Worm (Caenorhabditis elegans) whole organism, midembryonic: ENCODE data around the gene sao-1.

Experiments
- T22C8.4 ChIP-seq: fragments of 200-800 bp; sonication (Bioruptor generic); IDR thresholded peaks from 2 replicates; pipeline ENCODE4 v1.3.6; 2022; ENCODE audit warnings: missing genetic modification characterization, missing compliant biosample characterization
- cog-1 ChIP-seq: sonication (generic microtip); optimal IDR thresholded peaks from 2 replicates; lab custom pipeline; 2016; ENCODE audit warnings: missing genetic modification characterization, missing compliant biosample characterization
- flt-1 ChIP-seq: fragments of 200-800 bp; sonication (Bioruptor generic); IDR thresholded peaks from 2 replicates; pipeline ENCODE4 v1.3.6; 2022; ENCODE audit warnings: missing genetic modification characterization, missing compliant biosample characterization
- klf-2 ChIP-seq: fragments of 200-800 bp; sonication (Bioruptor generic); conservative IDR thresholded peaks from 2 replicates; pipeline ENCODE4 v1.3.6; 2022; ENCODE audit warnings: missing genetic modification reagents, missing genetic modification characterization, missing compliant biosample characterization
- med-1 ChIP-seq: sonication (generic microtip); optimal IDR thresholded peaks from 2 replicates; lab custom pipeline; 2017; ENCODE audit warnings: missing genetic modification characterization, mild to moderate bottlenecking, missing compliant biosample characterization, antibody characterized with exemption, missing genetic modification reagents; ENCODE audit not compliant: insufficient read depth
- ref-1 ChIP-seq: fragments of 200-800 bp; sonication (Bioruptor generic); conservative IDR thresholded peaks from 2 replicates; pipeline ENCODE4 v1.3.6; 2022; ENCODE audit warnings: missing genetic modification reagents, missing genetic modification characterization, missing compliant biosample characterization
- tab-1 ChIP-seq: fragments of 200-800 bp; sonication (Bioruptor generic); IDR thresholded peaks from 2 replicates; pipeline ENCODE4 v1.3.6; 2022; ENCODE audit warnings: missing genetic modification characterization, missing compliant biosample characterization
- ztf-23 ChIP-seq: fragments of 200-800 bp; sonication (Bioruptor generic); IDR thresholded peaks from 2 replicates; pipeline ENCODE4 v1.3.6; 2022; ENCODE audit warnings: missing genetic modification reagents, missing genetic modification characterization, missing compliant biosample characterization
- ztf-29 ChIP-seq: fragments of 200-800 bp; sonication (Bioruptor generic); IDR thresholded peaks from 2 replicates; pipeline ENCODE4 v1.3.6; 2022; ENCODE audit warnings: missing genetic modification reagents, missing genetic modification characterization, missing compliant biosample characterization

Gene sao-1

ce11 chrV:13949752-13950151 is 14.0 kb upstream of the sao-1 start, which contains the start of gene R10D12.7:
Gene R10D12.7 (plus strand): TSS chrV:13950052.
- no peak for TF ChIP-seq tab-1 (GFP tag; lab: Robert Waterston, UW)
- no peak for TF ChIP-seq T22C8.4
- TF ChIP-seq ref-1 (GFP tag; lab: Robert Waterston, UW): no peak
- no peak for TF ChIP-seq klf-2 (GFP tag; lab: Robert Waterston, UW)
- no peak for TF ChIP-seq flt-1 (GFP tag; lab: Robert Waterston, UW)
- TF ChIP-seq cog-1: no peak
- no peak for TF ChIP-seq med-1 (GFP tag; lab: Kevin White, UChicago)
- TF ChIP-seq ztf-23 (GFP tag; lab: Robert Waterston, UW): no peak
- TF ChIP-seq ztf-29 (GFP tag; lab: Robert Waterston, UW): no peak

ce11 chrV:13953191-13953590 is 10.5 kb upstream of the sao-1 start, which contains the start of gene R10D12.8:
Gene R10D12.8 (minus strand): TSS chrV:13953291.
- TF ChIP-seq ref-1 (GFP tag; lab: Robert Waterston, UW) (no peak), klf-2 (GFP tag; lab: Robert Waterston, UW) (no peak), cog-1 (no peak), flt-1 (GFP tag; lab: Robert Waterston, UW) (no peak), tab-1 (GFP tag; lab: Robert Waterston, UW) (no peak)

- TF ChIP-seq med-1 (GFP tag; lab: Kevin White, UChicago): no peak
- TF ChIP-seq ztf-23 (GFP tag; lab: Robert Waterston, UW): no peak
- no peak for TF ChIP-seq cog-1
- no peak for TF ChIP-seq flt-1 (GFP tag; lab: Robert Waterston, UW)
- no peak for TF ChIP-seq ztf-29 (GFP tag; lab: Robert Waterston, UW)
- no peak for TF ChIP-seq T22C8.4
- no peak for TF ChIP-seq tab-1 (GFP tag; lab: Robert Waterston, UW)
- no peak for TF ChIP-seq klf-2 (GFP tag; lab: Robert Waterston, UW)
- no peak for TF ChIP-seq ref-1 (GFP tag; lab: Robert Waterston, UW)
Measured at ce11 chrV:13954056-13954455, 9.7 kb upstream of the sao-1 start, which contains the start of gene swt-6. Gene swt-6 (plus strand): TSS chrV:13954356.

ce11 chrV:13955370-13956089 is 8.2 kb upstream of the sao-1 start:
- TF ChIP-seq T22C8.4 (no peak), ref-1 (GFP tag; lab: Robert Waterston, UW) (no peak), klf-2 (GFP tag; lab: Robert Waterston, UW) (no peak), ztf-29 (GFP tag; lab: Robert Waterston, UW) (no peak), med-1 (GFP tag; lab: Kevin White, UChicago) (no peak), cog-1 (no peak)

- TF ChIP-seq klf-2 (GFP tag; lab: Robert Waterston, UW) (no peak), tab-1 (GFP tag; lab: Robert Waterston, UW) (no peak), med-1 (GFP tag; lab: Kevin White, UChicago) (no peak), ref-1 (GFP tag; lab: Robert Waterston, UW) (no peak), cog-1 (no peak), ztf-23 (GFP tag; lab: Robert Waterston, UW) (no peak), ztf-29 (GFP tag; lab: Robert Waterston, UW) (no peak)
Measured at ce11 chrV:13957691-13958090, 6.0 kb upstream of the sao-1 start.

- TF ChIP-seq med-1 (GFP tag; lab: Kevin White, UChicago) (no peak), cog-1 (no peak), flt-1 (GFP tag; lab: Robert Waterston, UW) (no peak), tab-1 (GFP tag; lab: Robert Waterston, UW) (no peak), T22C8.4 (no peak), ztf-29 (GFP tag; lab: Robert Waterston, UW) (no peak), ref-1 (GFP tag; lab: Robert Waterston, UW) (no peak), klf-2 (GFP tag; lab: Robert Waterston, UW) (no peak), ztf-23 (GFP tag; lab: Robert Waterston, UW) (no peak)
Measured at ce11 chrV:13958247-13958646, 5.5 kb upstream of the sao-1 start, which contains the start of gene R10D12.10. Gene R10D12.10 (minus strand): TSS chrV:13958347.

- TF ChIP-seq flt-1 (GFP tag; lab: Robert Waterston, UW) (no peak), ztf-23 (GFP tag; lab: Robert Waterston, UW) (no peak), ref-1 (GFP tag; lab: Robert Waterston, UW) (no peak), med-1 (GFP tag; lab: Kevin White, UChicago) (no peak), tab-1 (GFP tag; lab: Robert Waterston, UW) (no peak), cog-1 (no peak), klf-2 (GFP tag; lab: Robert Waterston, UW) (no peak), ztf-29 (GFP tag; lab: Robert Waterston, UW) (no peak), T22C8.4 (no peak)
Measured at ce11 chrV:13960916-13961315, 2.8 kb upstream of the sao-1 start, which contains the start of gene srh-24. Gene srh-24 (minus strand): TSS chrV:13961016.

ce11 chrV:13961927-13962419 is 1.8 kb upstream of the sao-1 start, which contains the start of the genes algn-13 and R10D12.13:
Gene algn-13 (minus strand): TSS chrV:13961977.
Gene R10D12.13 (plus strand): TSS chrV:13962417.
- TF ChIP-seq med-1 (GFP tag; lab: Kevin White, UChicago) (peak; percentile 95), klf-2 (GFP tag; lab: Robert Waterston, UW) (peak; percentile 82; the same call in 1 of the 2 replicates), ztf-23 (GFP tag; lab: Robert Waterston, UW) (peak; percentile 89), ref-1 (GFP tag; lab: Robert Waterston, UW) (no peak; the same call in 1 of the 2 replicates), flt-1 (GFP tag; lab: Robert Waterston, UW) (peak; percentile 88), cog-1 (peak; percentile 71), T22C8.4 (peak; percentile 68), tab-1 (GFP tag; lab: Robert Waterston, UW) (peak; percentile 89), ztf-29 (GFP tag; lab: Robert Waterston, UW) (peak; percentile 68)

- TF ChIP-seq klf-2 (GFP tag; lab: Robert Waterston, UW): no peak
- TF ChIP-seq ref-1 (GFP tag; lab: Robert Waterston, UW): no peak
- TF ChIP-seq flt-1 (GFP tag; lab: Robert Waterston, UW): no peak
Measured at ce11 chrV:13980807-13981206, 17.1 kb downstream of the sao-1 start, which contains the start of gene eol-1. Gene eol-1 (minus strand): TSS chrV:13980907.
